Fruit fly (Drosophila melanogaster): Measurements from ENCODE around the gene CG14563.
A peak's percentile ranks its signal among the peaks of the same experiment; 100 is the strongest.

The CG14563 gene

dm6 chr3L:21832203-21833160 is 9.7 kb downstream of the CG14563 start, which contains the start of the genes CG7148 and Nopp140 (continued):
- TF ChIP-seq D19A (tag; optimal IDR thresholded peaks at IDR 0.05) (peak; percentile 62), bigmax (GFP tag; optimal IDR thresholded peaks at IDR 0.05) (no peak), NC2β (GFP tag; optimal IDR thresholded peaks at IDR 0.05) (peak; percentile 37), ac (GFP tag; optimal IDR thresholded peaks at IDR 0.05) (no peak), dimm (GFP tag; IDR thresholded peaks at IDR 0.05) (no peak), HLH4C (GFP tag; IDR thresholded peaks at IDR 0.05; ENCODE audit: partially characterized antibody) (0 out of 3 replicates have a peak, but pooled peaks have one; percentile 19), CG2678 (tag; optimal IDR thresholded peaks at IDR 0.05) (no peak), CG17829 (tag; optimal IDR thresholded peaks at IDR 0.05) (peak; percentile 61), inv (GFP tag; IDR thresholded peaks at IDR 0.05; ENCODE audit: partially characterized antibody) (no peak), CG10321 (GFP tag; IDR thresholded peaks at IDR 0.05) (peak; percentile 46; the same call in 1 of the 2 replicates), CG11085 (GFP tag; IDR thresholded peaks at IDR 0.05) (peak; percentile 52), CG2120 (GFP tag; optimal IDR thresholded peaks at IDR 0.05) (peak; percentile 81), CG9817 (tag; optimal IDR thresholded peaks at IDR 0.05) (peak; percentile 67), E2f2 (GFP tag; IDR thresholded peaks at IDR 0.05) (peak; percentile 55), H15 (GFP tag; IDR thresholded peaks at IDR 0.05) (peak; percentile 30; the same call in 1 of the 3 replicates), CG13775 (GFP tag; optimal IDR thresholded peaks at IDR 0.05) (peak; percentile 54), Sry-β (GFP tag; optimal IDR thresholded peaks at IDR 0.05) (no peak), bbx (GFP tag; IDR thresholded peaks at IDR 0.05; ENCODE audit: partially characterized antibody) (peak; percentile 49), CG7928 (GFP tag; optimal IDR thresholded peaks at IDR 0.05) (peak; percentile 30), tin (GFP tag; optimal IDR thresholded peaks at IDR 0.05) (peak; percentile 71), CTCF (GFP tag; optimal IDR thresholded peaks at IDR 0.05) (no peak), slp2 (GFP tag; optimal IDR thresholded peaks at IDR 0.05) (peak; percentile 10), tll (GFP tag; optimal IDR thresholded peaks at IDR 0.05) (no peak), MESR4 (GFP tag; optimal IDR thresholded peaks at IDR 0.05) (peak; percentile 91), ato (GFP tag; IDR thresholded peaks at IDR 0.05; ENCODE audit: partially characterized antibody) (no peak), gcm (GFP tag; optimal IDR thresholded peaks at IDR 0.05) (no peak), CG4707 (GFP tag; optimal IDR thresholded peaks at IDR 0.05) (peak; percentile 16), CG10274 (GFP tag; optimal IDR thresholded peaks at IDR 0.05) (no peak), Chrac-16 (GFP tag; optimal IDR thresholded peaks at IDR 0.05) (peak; percentile 60), CG6272 (GFP tag; IDR thresholded peaks at IDR 0.05) (no peak), disco-r (GFP tag; optimal IDR thresholded peaks at IDR 0.05) (no peak), bab2 (GFP tag; optimal IDR thresholded peaks at IDR 0.05) (peak; percentile 45), oc (tag; optimal IDR thresholded peaks at IDR 0.05) (no peak), Nf-YB (GFP tag; optimal IDR thresholded peaks at IDR 0.05) (peak; percentile 7), aop (GFP tag; IDR thresholded peaks at IDR 0.05) (no peak), CG8290 (GFP tag; optimal IDR thresholded peaks at IDR 0.05) (peak; percentile 32), CG8290 (tag; optimal IDR thresholded peaks at IDR 0.05) (peak in 1 of 2 experiments; percentile 94), CG11695 (GFP tag; IDR thresholded peaks at IDR 0.05) (0 out of 3 replicates have a peak, but pooled peaks have one; percentile 24), sna (GFP tag; IDR thresholded peaks at IDR 0.05; ENCODE audit: partially characterized antibody) (no peak), pros (GFP tag; optimal IDR thresholded peaks at IDR 0.05) (no peak), CG4730 (GFP tag; IDR thresholded peaks at IDR 0.05) (peak; percentile 43), CG3065 (GFP tag; optimal IDR thresholded peaks at IDR 0.05) (peak; percentile 28), CG2199 (GFP tag; IDR thresholded peaks at IDR 0.05) (0 out of 3 replicates have a peak, but pooled peaks have one; percentile 16), Sox102F (GFP tag; optimal IDR thresholded peaks at IDR 0.05) (peak; percentile 63), CG2889 (GFP tag; IDR thresholded peaks at IDR 0.05) (0 out of 3 replicates have a peak, but pooled peaks have one; percentile 43), gro (GFP tag; optimal IDR thresholded peaks at IDR 0.05) (peak; percentile 24), z (GFP tag; IDR thresholded peaks at IDR 0.05) (no peak), CG6689 (GFP tag; IDR thresholded peaks at IDR 0.05) (0 out of 2 replicates have a peak, but pooled peaks have one; percentile 20)

Measured in whole organism, embryonic.